Worm (Caenorhabditis elegans): Measurements from ENCODE around the gene par-1.
"Not testable (repeated sequence)": the region's sequence is repeated elsewhere in the genome, so short reads cannot be mapped to it uniquely, and the experiment has no call there.

par-1 gene

DNA sequence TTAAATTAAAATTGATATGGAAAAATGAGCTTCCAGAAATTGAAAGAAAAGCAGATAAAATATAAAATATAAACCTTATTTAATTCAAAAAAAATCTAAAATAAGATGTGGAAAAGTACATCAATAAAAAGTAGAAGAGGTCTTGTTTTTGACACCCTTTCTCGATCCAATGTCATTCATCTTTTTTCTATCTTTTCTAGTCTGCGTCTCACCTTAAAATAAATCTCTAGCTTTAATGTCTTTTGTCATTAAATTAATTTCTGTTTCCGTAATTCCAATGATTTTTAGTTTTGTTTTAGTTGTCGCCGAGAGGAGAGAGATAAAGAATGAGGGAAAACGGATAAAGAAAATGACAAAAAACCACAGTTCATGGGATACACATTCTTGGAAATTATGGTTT lies 4.0 kb upstream of the par-1 start:
- TF ChIP-seq ref-1 (GFP tag; conservative IDR thresholded peaks at IDR 0.05) (no peak), ztf-29 (GFP tag; IDR thresholded peaks at IDR 0.05) (no peak), cog-1 (tag; optimal IDR thresholded peaks at IDR 0.05) (no peak), tab-1 (GFP tag; IDR thresholded peaks at IDR 0.05) (no peak), flt-1 (GFP tag; IDR thresholded peaks at IDR 0.05) (no peak), klf-2 (GFP tag; conservative IDR thresholded peaks at IDR 0.05) (no peak), med-1 (GFP tag; optimal IDR thresholded peaks at IDR 0.05; ENCODE audit: insufficient read depth) (no peak), ztf-23 (GFP tag; IDR thresholded peaks at IDR 0.05) (no peak), T22C8.4 (GFP tag; IDR thresholded peaks at IDR 0.05) (no peak)

DNA sequence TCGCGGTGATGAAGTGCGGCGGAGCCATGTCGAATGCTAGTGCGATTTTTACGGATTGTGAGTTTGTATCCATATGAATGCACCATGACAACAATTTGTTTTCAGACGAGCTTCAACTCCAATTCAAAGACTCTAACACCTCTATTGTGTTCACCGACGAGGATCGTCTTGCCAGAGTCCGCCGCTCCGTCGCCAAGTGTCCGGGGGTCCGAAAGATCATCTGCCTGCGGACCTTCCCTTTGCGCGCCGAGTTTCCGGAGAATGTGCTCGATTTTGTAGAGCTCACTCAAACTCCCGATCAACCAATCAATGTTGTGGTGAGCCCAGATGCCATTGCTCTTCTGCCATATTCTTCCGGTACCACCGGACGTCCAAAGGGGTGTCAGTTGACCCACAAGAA lies 1.9 kb upstream of the par-1 start:
- no peak for TF ChIP-seq cog-1 (tag; optimal IDR thresholded peaks at IDR 0.05)
- TF ChIP-seq ztf-23 (GFP tag; IDR thresholded peaks at IDR 0.05): no peak
- TF ChIP-seq T22C8.4 (GFP tag; IDR thresholded peaks at IDR 0.05): no peak

DNA sequence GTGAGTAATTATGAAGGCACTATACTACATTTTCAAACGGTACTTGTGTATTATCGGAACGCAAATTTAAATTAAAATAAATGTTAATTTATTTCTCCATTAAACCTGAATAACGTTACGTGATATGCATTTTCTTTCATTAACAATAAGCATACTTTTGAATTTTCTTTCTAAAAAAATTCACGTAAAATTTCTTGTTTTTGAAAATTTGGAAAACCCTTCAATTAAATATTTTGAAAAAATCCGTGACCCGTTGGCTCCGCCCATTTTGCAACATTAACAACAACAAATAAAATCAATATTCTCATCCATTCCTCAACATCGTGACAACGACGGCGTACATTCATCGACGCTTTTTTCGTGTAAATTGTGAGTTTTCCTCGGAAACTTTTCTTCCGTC lies 1.0 kb upstream of the par-1 start, which contains the start of gene acs-10:
acs-10 (plus strand) TSS at position 301 of the 400 bp plus-strand sequence.
- TF ChIP-seq flt-1 (GFP tag; IDR thresholded peaks at IDR 0.05): no peak
- TF ChIP-seq cog-1 (tag; optimal IDR thresholded peaks at IDR 0.05): no peak
- no peak for TF ChIP-seq ref-1 (GFP tag; conservative IDR thresholded peaks at IDR 0.05)
- no peak for TF ChIP-seq tab-1 (GFP tag; IDR thresholded peaks at IDR 0.05)
- no peak for TF ChIP-seq klf-2 (GFP tag; conservative IDR thresholded peaks at IDR 0.05)
- TF ChIP-seq med-1 (GFP tag; optimal IDR thresholded peaks at IDR 0.05; ENCODE audit: insufficient read depth): no peak
- no peak for TF ChIP-seq T22C8.4 (GFP tag; IDR thresholded peaks at IDR 0.05)
- no peak for TF ChIP-seq ztf-29 (GFP tag; IDR thresholded peaks at IDR 0.05)

DNA sequence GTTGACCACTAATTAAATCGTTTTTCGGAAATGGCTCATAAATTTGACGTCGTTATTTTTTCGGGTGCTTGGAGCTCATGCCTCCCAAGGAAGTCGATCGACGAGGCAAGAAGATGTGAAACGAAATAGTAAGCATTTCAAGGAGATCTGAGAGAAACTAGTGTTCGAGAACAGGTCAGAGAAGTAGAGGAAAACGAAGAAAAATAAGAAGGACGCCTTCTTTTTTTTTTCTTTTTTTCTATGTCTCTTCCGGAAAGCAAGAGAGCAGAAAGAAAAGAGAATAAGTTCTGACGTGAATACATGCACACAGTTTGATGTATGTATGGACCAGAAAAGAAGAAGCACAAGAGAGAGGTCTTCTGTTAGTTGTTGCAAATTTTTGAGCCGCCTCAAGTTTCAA lies 1.5 kb downstream of the par-1 start:
- no peak for TF ChIP-seq tab-1 (GFP tag; IDR thresholded peaks at IDR 0.05)
- TF ChIP-seq ztf-23 (GFP tag; IDR thresholded peaks at IDR 0.05): no peak
- TF ChIP-seq ref-1 (GFP tag; conservative IDR thresholded peaks at IDR 0.05): no peak
- TF ChIP-seq med-1 (GFP tag; optimal IDR thresholded peaks at IDR 0.05; ENCODE audit: insufficient read depth): no peak
- TF ChIP-seq ztf-29 (GFP tag; IDR thresholded peaks at IDR 0.05): no peak
- no peak for TF ChIP-seq T22C8.4 (GFP tag; IDR thresholded peaks at IDR 0.05)

DNA sequence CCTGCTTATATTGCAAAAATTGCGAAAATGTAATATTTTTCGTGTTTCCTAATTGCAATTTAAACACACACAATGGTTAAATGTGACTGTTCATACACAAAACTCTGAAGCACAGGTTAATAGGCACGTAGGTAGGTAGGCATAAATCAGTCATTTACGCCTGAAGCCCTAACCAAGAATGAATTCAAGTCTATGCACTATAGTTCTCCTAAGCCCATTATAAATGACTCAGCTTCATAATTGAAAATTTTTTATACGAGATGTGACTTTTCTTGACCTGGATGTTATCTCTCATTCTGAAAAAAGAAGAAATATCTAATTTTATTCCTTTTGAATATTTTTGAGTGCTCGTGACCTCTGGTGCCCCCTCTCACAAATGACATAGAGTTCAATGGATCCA lies 3.3 kb downstream of the par-1 start:
- no peak for TF ChIP-seq klf-2 (GFP tag; conservative IDR thresholded peaks at IDR 0.05)
- TF ChIP-seq cog-1 (tag; optimal IDR thresholded peaks at IDR 0.05): no peak
- no peak for TF ChIP-seq ref-1 (GFP tag; conservative IDR thresholded peaks at IDR 0.05)
- TF ChIP-seq tab-1 (GFP tag; IDR thresholded peaks at IDR 0.05): no peak
- no peak for TF ChIP-seq flt-1 (GFP tag; IDR thresholded peaks at IDR 0.05)
- TF ChIP-seq T22C8.4 (GFP tag; IDR thresholded peaks at IDR 0.05): no peak
- no peak for TF ChIP-seq med-1 (GFP tag; optimal IDR thresholded peaks at IDR 0.05; ENCODE audit: insufficient read depth)
- TF ChIP-seq ztf-29 (GFP tag; IDR thresholded peaks at IDR 0.05): no peak
- no peak for TF ChIP-seq ztf-23 (GFP tag; IDR thresholded peaks at IDR 0.05)

DNA sequence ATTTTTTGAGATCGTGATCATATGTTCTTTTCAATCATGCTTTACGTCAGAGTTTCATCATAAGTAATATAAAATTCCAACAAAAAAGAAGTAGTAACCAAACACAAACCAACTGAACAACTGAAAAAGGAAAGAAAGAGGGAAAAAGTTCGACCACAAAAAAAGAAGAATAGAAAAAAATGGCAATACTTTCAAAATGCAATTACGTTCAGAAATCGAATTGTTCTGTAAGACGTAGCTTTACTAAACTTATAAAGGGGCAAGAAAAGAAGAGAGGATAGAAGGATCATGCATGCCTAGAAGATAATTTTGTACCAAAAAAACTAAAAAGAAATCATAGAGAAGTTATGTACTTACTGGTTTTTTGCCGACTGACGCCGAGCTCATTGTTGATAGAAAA lies 4.4 kb downstream of the par-1 start:
- TF ChIP-seq ztf-23 (GFP tag; IDR thresholded peaks at IDR 0.05) (no peak), ztf-29 (GFP tag; IDR thresholded peaks at IDR 0.05) (no peak), T22C8.4 (GFP tag; IDR thresholded peaks at IDR 0.05) (no peak), med-1 (GFP tag; optimal IDR thresholded peaks at IDR 0.05; ENCODE audit: insufficient read depth) (no peak), klf-2 (GFP tag; conservative IDR thresholded peaks at IDR 0.05) (no peak), tab-1 (GFP tag; IDR thresholded peaks at IDR 0.05) (no peak), flt-1 (GFP tag; IDR thresholded peaks at IDR 0.05) (no peak), cog-1 (tag; optimal IDR thresholded peaks at IDR 0.05) (no peak), ref-1 (GFP tag; conservative IDR thresholded peaks at IDR 0.05) (no peak)

DNA sequence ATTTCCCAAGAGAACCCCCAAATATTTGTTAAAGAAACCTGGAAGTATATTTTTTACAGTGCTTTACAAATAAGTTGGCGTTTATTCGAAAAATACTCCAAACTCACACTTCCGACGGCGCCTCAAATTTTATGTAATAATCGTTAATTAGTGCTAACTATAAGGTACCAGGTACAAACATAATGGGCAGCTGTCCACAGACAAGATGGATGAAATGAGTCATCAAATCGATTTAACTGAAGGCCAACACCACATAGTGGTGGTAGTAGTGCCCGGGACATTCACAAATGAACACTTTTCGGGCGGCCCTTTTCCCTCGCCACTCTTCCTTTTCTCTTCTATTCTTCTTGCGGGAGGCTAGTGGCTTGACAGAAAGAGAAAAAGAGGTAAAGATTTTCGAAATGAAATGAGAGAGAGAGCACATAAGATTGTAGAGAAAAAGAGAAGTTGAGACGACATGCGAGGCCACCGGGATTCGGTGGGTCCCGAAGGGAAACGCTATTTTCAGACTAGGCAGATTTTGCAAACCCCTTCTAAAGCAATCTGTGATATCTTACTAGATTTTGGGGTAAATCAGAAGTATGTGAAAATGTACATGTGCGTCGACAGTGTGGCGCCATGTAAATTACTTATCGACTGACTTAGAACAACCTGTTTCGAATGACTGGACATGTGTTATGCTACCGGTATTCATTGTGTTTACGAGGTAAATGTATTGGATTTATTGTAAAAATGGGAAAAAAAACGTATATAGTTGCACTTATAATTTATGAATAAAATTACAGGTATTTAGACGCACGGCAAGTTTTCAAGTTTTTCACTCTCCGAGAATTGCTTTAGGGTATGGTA lies 5.7 kb downstream of the par-1 start:
- TF ChIP-seq klf-2 (GFP tag; conservative IDR thresholded peaks at IDR 0.05) (no peak), cog-1 (tag; optimal IDR thresholded peaks at IDR 0.05) (peak; percentile 4)

DNA sequence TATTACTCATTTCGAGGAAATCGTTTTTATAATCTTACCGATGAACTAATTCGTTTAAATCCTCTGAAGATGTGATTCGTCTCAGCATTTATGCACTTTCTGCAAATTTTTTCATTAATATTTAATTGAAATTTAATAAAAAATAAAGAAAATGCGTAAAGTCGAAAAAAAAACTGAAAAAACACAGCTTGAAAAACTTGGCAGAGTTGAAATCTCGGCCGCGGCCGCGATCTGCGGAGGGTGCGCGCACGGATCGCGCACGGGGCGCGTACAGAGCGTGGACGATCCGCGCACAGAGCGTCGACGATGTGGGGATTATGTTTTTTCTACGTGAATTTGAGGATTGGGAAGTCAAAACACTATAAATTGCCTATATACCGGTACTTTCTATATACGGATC lies 7.4 kb downstream of the par-1 start, which contains the start of gene AH10.4:
AH10.4 (minus strand) TSS at position 101 of the 400 bp plus-strand sequence.
- TF ChIP-seq klf-2 (GFP tag; conservative IDR thresholded peaks at IDR 0.05); tab-1 (GFP tag; IDR thresholded peaks at IDR 0.05); T22C8.4 (GFP tag; IDR thresholded peaks at IDR 0.05): not testable (repeated sequence)

DNA sequence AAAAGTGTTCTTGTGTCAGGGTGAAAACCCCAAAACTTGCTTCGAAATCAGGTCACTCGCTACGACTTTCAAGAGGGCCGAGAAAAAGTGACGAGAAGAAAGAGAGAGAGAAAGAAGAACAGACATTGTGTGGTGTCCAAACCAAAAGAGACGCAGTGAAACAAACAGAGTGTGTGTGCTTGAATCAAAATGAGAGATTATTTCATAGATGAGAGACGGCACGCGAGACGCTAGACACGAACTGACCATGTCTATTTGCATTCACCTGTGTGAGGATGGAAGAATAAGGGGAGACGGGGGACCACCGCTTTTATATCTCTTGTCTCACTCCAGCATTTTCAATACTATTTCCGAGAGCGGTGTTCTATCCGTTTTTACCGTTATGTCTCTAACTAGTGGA lies 9.0 kb downstream of the par-1 start:
- no peak for TF ChIP-seq ztf-29 (GFP tag; IDR thresholded peaks at IDR 0.05)
- 0 out of 2 replicates have a peak, but pooled peaks have one; percentile 6 for TF ChIP-seq flt-1 (GFP tag; IDR thresholded peaks at IDR 0.05)
- peak; percentile 40 for TF ChIP-seq cog-1 (tag; optimal IDR thresholded peaks at IDR 0.05)
- TF ChIP-seq ref-1 (GFP tag; conservative IDR thresholded peaks at IDR 0.05): no peak

DNA sequence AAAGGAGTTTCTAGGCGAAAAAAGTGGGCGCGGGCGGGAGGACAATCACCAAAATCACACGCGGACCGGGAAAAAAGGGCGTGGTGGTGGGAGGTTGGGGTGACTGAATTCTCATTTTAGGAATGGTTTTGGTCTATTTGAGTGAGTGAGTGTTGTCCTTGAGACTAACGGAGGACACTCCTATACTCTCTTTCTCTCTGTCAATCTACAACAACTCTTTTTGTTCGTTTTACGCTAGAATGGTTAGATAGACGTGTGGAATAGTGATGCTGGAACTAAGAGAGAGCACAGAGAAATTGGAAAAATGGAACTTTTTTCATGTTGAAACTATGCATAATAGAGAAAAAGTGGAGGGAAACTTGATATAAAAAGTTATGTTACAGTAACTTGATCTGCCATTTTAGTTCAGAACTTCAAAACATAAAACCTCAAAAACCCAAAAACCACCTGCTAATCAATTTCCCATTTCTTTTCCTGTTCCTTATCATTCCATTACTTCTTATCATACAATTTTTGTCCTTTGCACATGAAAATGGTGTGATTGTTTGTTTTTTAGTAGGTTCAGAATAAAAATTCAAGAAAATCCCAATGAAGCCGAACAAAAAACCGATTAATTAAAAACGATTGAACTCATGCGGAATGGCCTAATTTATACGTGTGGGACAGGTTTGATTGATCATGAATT lies 10.3 kb downstream of the par-1 start:
- TF ChIP-seq med-1 (GFP tag; optimal IDR thresholded peaks at IDR 0.05; ENCODE audit: insufficient read depth): no peak
- TF ChIP-seq ztf-23 (GFP tag; IDR thresholded peaks at IDR 0.05): no peak
- no peak for TF ChIP-seq ztf-29 (GFP tag; IDR thresholded peaks at IDR 0.05)
- no peak for TF ChIP-seq ref-1 (GFP tag; conservative IDR thresholded peaks at IDR 0.05)
- TF ChIP-seq T22C8.4 (GFP tag; IDR thresholded peaks at IDR 0.05): no peak
- TF ChIP-seq flt-1 (GFP tag; IDR thresholded peaks at IDR 0.05): no peak
- TF ChIP-seq klf-2 (GFP tag; conservative IDR thresholded peaks at IDR 0.05): no peak
- no peak for TF ChIP-seq tab-1 (GFP tag; IDR thresholded peaks at IDR 0.05)
- TF ChIP-seq cog-1 (tag; optimal IDR thresholded peaks at IDR 0.05): no peak

All from whole organism, midembryonic.